Worm (Caenorhabditis elegans) whole organism, L3 larva: ENCODE data around the gene F38A1.9.

Experiments
- ZK546.5 ChIP-seq: sonication (generic microtip); optimal IDR thresholded peaks from 2 replicates; lab custom pipeline; 2017; ENCODE audit warnings: missing biosample characterization, missing genetic modification characterization
- aly-2 ChIP-seq: fragments of 150-350 bp; optimal IDR thresholded peaks from 2 replicates; lab custom pipeline; 2014; ENCODE audit warnings: missing biosample characterization, missing genetic modification characterization
- ama-1 ChIP-seq: fragments of 150-350 bp; optimal IDR thresholded peaks from 2 replicates; lab custom pipeline; 2018
- egl-27 ChIP-seq: sonication (generic microtip); optimal IDR thresholded peaks from 4 replicates; lab custom pipeline; 2017; ENCODE audit warnings: missing biosample characterization, missing genetic modification reagents, missing genetic modification characterization
- elt-3 ChIP-seq, 3 experiments: fragments of 150-350 bp in 1 of 3; sonication (generic microtip) in 2 of 3; optimal IDR thresholded peaks; 2 replicates in 2 of 3; 4 replicates in 1 of 3; lab custom pipeline; 2014 to 2017; ENCODE audit warnings: missing biosample characterization in 3 of 3, missing genetic modification characterization in 3 of 3
- fkh-10 ChIP-seq: sonication (generic microtip); optimal IDR thresholded peaks from 2 replicates; lab custom pipeline; 2017; ENCODE audit warnings: missing biosample characterization, missing genetic modification reagents, missing genetic modification characterization
- nhr-77 ChIP-seq: fragments of 150-350 bp; optimal IDR thresholded peaks from 2 replicates; lab custom pipeline; 2014; ENCODE audit warnings: missing biosample characterization, missing genetic modification characterization

DNA sequence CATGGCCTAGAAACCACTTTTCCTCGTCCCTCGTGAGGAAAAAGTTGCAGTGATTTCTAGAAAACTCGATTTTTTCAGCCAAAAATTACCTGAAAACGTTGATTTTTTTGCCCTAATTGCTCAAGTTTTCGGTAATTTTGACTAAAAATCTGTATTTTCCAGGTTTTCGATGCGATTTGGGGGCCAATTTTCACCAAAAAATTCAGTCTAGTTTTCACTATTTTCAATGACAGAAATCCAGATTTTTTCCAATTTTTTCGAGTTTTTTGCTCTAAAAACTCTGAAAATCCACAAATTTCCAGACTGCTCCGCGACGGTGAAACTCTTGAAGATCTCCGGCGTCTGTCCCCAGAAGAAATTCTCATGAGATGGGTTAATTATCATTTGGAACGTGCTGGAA is 44.2 kb upstream of the F38A1.9 start, which contains the start of gene plst-1:
- TF ChIP-seq egl-27 (tag; lab: Kevin White, UChicago) (no peak), fkh-10 (no peak), ZK546.5 (no peak), aly-2 (tag; lab: Kevin White, UChicago) (no peak), elt-3 (tag; optimal IDR thresholded peaks at IDR 0.05; lab: Kevin White, UChicago) (no peak), nhr-77 (no peak), ama-1 (lab: Kevin White, UChicago) (no peak)
